Worm (Caenorhabditis elegans) whole organism, L4 larva: ENCODE data around the gene srg-55.
A peak's percentile ranks its signal among the peaks of the same experiment; 100 is the strongest.

Experiments
- ZK546.5 ChIP-seq, 2 experiments: sonication (generic microtip); optimal IDR thresholded peaks; 2 replicates each; lab custom pipeline; 2017; ENCODE audit warnings: missing biosample characterization in 2 of 2, missing genetic modification characterization in 2 of 2
- aha-1 ChIP-seq: fragments of 150-350 bp; peaks from one replicate; lab custom pipeline; 2014; ENCODE audit warnings: missing biosample characterization, missing genetic modification characterization
- attf-4 ChIP-seq: sonication (generic microtip); optimal IDR thresholded peaks from 3 replicates; lab custom pipeline; 2017; ENCODE audit warnings: missing biosample characterization, missing genetic modification characterization
- ceh-32 ChIP-seq: sonication (generic microtip); optimal IDR thresholded peaks from 2 replicates; lab custom pipeline; 2016; ENCODE audit warnings: mild to moderate bottlenecking, missing genetic modification characterization, missing compliant biosample characterization; ENCODE audit not compliant: poor library complexity
- ceh-44 ChIP-seq: fragments of 200-800 bp; sonication (Bioruptor generic); IDR thresholded peaks from 2 replicates; pipeline ENCODE4 v1.3.6; 2022; ENCODE audit warnings: missing genetic modification reagents, missing genetic modification characterization, missing compliant biosample characterization
- ces-1 ChIP-seq: fragments of 150-350 bp; sonication (generic microtip); optimal IDR thresholded peaks from 4 replicates; lab custom pipeline; 2014; ENCODE audit warnings: missing biosample characterization, missing genetic modification reagents, missing genetic modification characterization
- cey-2 ChIP-seq: sonication (generic microtip); optimal IDR thresholded peaks from 3 replicates; lab custom pipeline; 2017; ENCODE audit warnings: missing genetic modification characterization, mild to moderate bottlenecking, missing compliant biosample characterization, antibody characterized with exemption, borderline replicate concordance; ENCODE audit not compliant: insufficient read depth
- ctbp-1 ChIP-seq: fragments of 200-800 bp; sonication (Bioruptor generic); IDR thresholded peaks from 2 replicates; pipeline ENCODE4 v1.3.6; 2022; ENCODE audit warnings: missing genetic modification reagents, missing genetic modification characterization, missing compliant biosample characterization
- daf-16 ChIP-seq, 3 experiments: sonication (generic microtip); optimal IDR thresholded peaks; 2 replicates each; lab custom pipeline; 2016 to 2017; ENCODE audit warnings: missing genetic modification characterization in 3 of 3, missing genetic modification reagents in 3 of 3, mild to moderate bottlenecking in 2 of 3, missing compliant biosample characterization in 2 of 3, missing biosample characterization in 1 of 3, moderate library complexity in 1 of 3
- egl-43 ChIP-seq: fragments of 200-800 bp; sonication (Bioruptor generic); IDR thresholded peaks from 2 replicates; pipeline ENCODE4 v1.3.6; 2022; ENCODE audit warnings: missing genetic modification reagents, missing genetic modification characterization, missing compliant biosample characterization
- fkh-10 ChIP-seq: fragments of 150-350 bp; optimal IDR thresholded peaks from 2 replicates; lab custom pipeline; 2014; ENCODE audit warnings: missing biosample characterization, missing genetic modification reagents, missing genetic modification characterization
- fos-1 ChIP-seq: fragments of 150-350 bp; optimal IDR thresholded peaks from 2 replicates; lab custom pipeline; 2014; ENCODE audit warnings: missing biosample characterization, missing genetic modification characterization
- gei-8 ChIP-seq: fragments of 200-800 bp; sonication (Bioruptor generic); optimal IDR thresholded peaks from 2 replicates; lab custom pipeline; 2018; ENCODE audit warnings: mild to moderate bottlenecking, missing genetic modification characterization, missing compliant biosample characterization
- lin-15B ChIP-seq: fragments of 150-350 bp; sonication (generic microtip); optimal IDR thresholded peaks from 3 replicates; lab custom pipeline; 2014; ENCODE audit warnings: missing biosample characterization, missing genetic modification characterization
- lin-38 ChIP-seq: fragments of 200-800 bp; sonication (Bioruptor generic); IDR thresholded peaks from 2 replicates; pipeline ENCODE4 v1.3.6; 2022; ENCODE audit warnings: missing genetic modification reagents, missing genetic modification characterization, missing compliant biosample characterization
- lir-3 ChIP-seq: sonication (generic microtip); optimal IDR thresholded peaks from 2 replicates; lab custom pipeline; 2016; ENCODE audit warnings: mild to moderate bottlenecking, missing genetic modification characterization, missing compliant biosample characterization
- mdl-1 ChIP-seq, 2 experiments: fragments of 150-350 bp in 1 of 2; sonication (generic microtip) in 1 of 2; optimal IDR thresholded peaks; 2 replicates each; lab custom pipeline; 2014 to 2017; ENCODE audit warnings: missing biosample characterization in 2 of 2, missing genetic modification characterization in 2 of 2
- mep-1 ChIP-seq: fragments of 150-350 bp; sonication (generic microtip); optimal IDR thresholded peaks from 3 replicates; lab custom pipeline; 2014; ENCODE audit warnings: missing biosample characterization, missing genetic modification characterization
- nhr-11 ChIP-seq: fragments of 150-350 bp; optimal IDR thresholded peaks from 2 replicates; lab custom pipeline; 2014; ENCODE audit warnings: missing biosample characterization, missing genetic modification characterization
- nhr-111 ChIP-seq: fragments of 200-800 bp; sonication (Bioruptor generic); optimal IDR thresholded peaks from 2 replicates; lab custom pipeline; 2018; ENCODE audit warnings: mild to moderate bottlenecking, missing genetic modification characterization, missing compliant biosample characterization
- nhr-237 ChIP-seq: sonication (generic microtip); optimal IDR thresholded peaks from 2 replicates; lab custom pipeline; 2017; ENCODE audit warnings: missing biosample characterization, missing genetic modification characterization
- nhr-6 ChIP-seq: fragments of 150-350 bp; optimal IDR thresholded peaks from 2 replicates; lab custom pipeline; 2014; ENCODE audit warnings: missing biosample characterization, missing genetic modification characterization
- pha-4 ChIP-seq, 2 experiments: fragments of 150-350 bp in 1 of 2; fragments of 200-800 bp in 1 of 2; sonication (Bioruptor generic) in 1 of 2; IDR thresholded peaks in 1 of 2; optimal IDR thresholded peaks in 1 of 2; 2 replicates each; pipeline versions ENCODE4 v1.3.6 to Lab custom; 2014 to 2022; ENCODE audit warnings: missing genetic modification characterization in 2 of 2, missing genetic modification reagents in 2 of 2, missing biosample characterization in 1 of 2, missing compliant biosample characterization in 1 of 2
- sdz-12 ChIP-seq: fragments of 200-800 bp; sonication (Bioruptor generic); optimal IDR thresholded peaks from 2 replicates; lab custom pipeline; 2018; ENCODE audit warnings: mild to moderate bottlenecking, missing genetic modification characterization, missing compliant biosample characterization
- snpc-4 ChIP-seq: fragments of 150-350 bp; optimal IDR thresholded peaks from 2 replicates; lab custom pipeline; 2014; ENCODE audit warnings: missing biosample characterization, missing genetic modification characterization
- spr-1 ChIP-seq: sonication (generic microtip); optimal IDR thresholded peaks from 2 replicates; lab custom pipeline; 2016; ENCODE audit warnings: mild to moderate bottlenecking, missing genetic modification characterization, missing compliant biosample characterization
- tra-1 ChIP-seq: fragments of 200-800 bp; sonication (Bioruptor generic); IDR thresholded peaks from 2 replicates; pipeline ENCODE4 v1.3.6; 2022; ENCODE audit warnings: missing genetic modification reagents, missing genetic modification characterization, missing compliant biosample characterization
- unc-62 ChIP-seq, 3 experiments: fragments of 150-350 bp in 1 of 3; sonication (generic microtip); optimal IDR thresholded peaks in 2 of 3; peaks in 1 of 3; 1 replicate in 1 of 3; 2 replicates in 2 of 3; lab custom pipeline; 2014 to 2017; ENCODE audit warnings: missing biosample characterization in 3 of 3, missing genetic modification characterization in 3 of 3, missing genetic modification reagents in 3 of 3, missing genotype in 1 of 3
- zag-1 ChIP-seq: fragments of 150-350 bp; optimal IDR thresholded peaks from 2 replicates; lab custom pipeline; 2014; ENCODE audit warnings: missing biosample characterization, missing genetic modification characterization
- zfp-2 ChIP-seq: sonication (generic microtip); optimal IDR thresholded peaks from 2 replicates; lab custom pipeline; 2016; ENCODE audit warnings: mild to moderate bottlenecking, missing genetic modification characterization, missing compliant biosample characterization
- zfp-3 ChIP-seq: fragments of 200-800 bp; sonication (Bioruptor generic); conservative IDR thresholded peaks from 2 replicates; pipeline ENCODE4 v1.3.6; 2022; ENCODE audit warnings: missing genetic modification reagents, missing genetic modification characterization, missing compliant biosample characterization

srg-55 gene

DNA sequence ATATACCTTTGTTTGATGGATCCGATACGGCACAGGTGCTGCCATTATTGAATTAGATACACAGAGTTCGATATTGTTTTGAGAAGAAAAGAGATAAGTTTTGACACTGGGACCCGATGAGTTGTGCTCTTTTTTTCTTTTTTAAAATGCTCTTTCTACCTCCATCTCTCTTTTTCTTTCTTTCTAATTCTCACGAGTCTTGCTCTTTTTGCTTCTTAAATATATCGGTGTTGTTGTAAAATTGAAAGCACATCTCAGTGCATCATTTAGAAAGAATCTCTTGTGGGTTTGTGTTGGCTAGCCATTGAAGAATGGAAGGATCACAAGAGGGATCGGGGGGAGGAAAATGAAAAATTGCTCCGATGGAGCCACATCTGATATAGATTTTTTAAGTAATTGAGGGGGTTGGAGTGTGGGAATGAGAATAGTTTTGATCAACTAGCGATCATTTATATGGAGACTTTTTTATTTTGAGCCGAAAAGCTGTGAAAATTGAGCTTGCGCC lies 18.8 kb downstream of the srg-55 start, which contains the start of gene H12D21.9:
Gene H12D21.9, minus strand, starts transcription at position 148 of the 505 bp plus-strand sequence.
- TF ChIP-seq spr-1 (no peak), aha-1 (peak; percentile 47), zfp-3 (GFP tag; lab: Robert Waterston, UW) (no peak), ctbp-1 (no peak), egl-43 (GFP tag; lab: Robert Waterston, UW) (no peak), snpc-4 (tag; lab: Kevin White, UChicago) (no peak), ceh-44 (GFP tag; lab: Robert Waterston, UW) (no peak), daf-16 (GFP tag; optimal IDR thresholded peaks at IDR 0.05; lab: Kevin White, UChicago) (peak in 1 of 2 experiments; percentile 11), daf-16 (tag; optimal IDR thresholded peaks at IDR 0.05; lab: Kevin White, UChicago) (no peak)

DNA sequence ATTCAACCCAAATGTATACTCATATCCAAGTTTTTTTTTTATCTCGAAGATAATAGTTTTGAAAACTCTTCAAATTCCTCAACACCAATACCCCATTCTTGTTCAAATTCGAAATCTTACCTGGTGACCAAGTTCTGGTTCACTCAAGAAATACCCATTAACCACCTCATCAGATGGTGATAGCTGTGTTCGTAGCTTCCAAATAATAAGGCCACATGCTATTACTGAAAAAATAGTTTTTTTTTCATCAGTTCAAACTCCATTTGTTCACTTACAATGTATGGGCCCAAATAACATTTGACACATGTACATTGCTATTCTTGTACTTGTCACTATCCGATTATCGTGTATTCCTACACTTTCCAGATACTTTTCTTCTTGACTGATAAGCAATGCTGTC lies 20.7 kb downstream of the srg-55 start:
- TF ChIP-seq unc-62 (GFP tag; optimal IDR thresholded peaks at IDR 0.05 in 1 of 2; lab: Kevin White, UChicago) (peak in 1 of 2 experiments; percentile 98), unc-62 (tag; optimal IDR thresholded peaks at IDR 0.05; lab: Kevin White, UChicago) (no peak), nhr-11 (tag; lab: Kevin White, UChicago) (no peak), gei-8 (GFP tag; lab: Kevin White, UChicago) (no peak), fkh-10 (GFP tag; lab: Kevin White, UChicago) (no peak), attf-4 (tag; lab: Kevin White, UChicago) (no peak), ceh-44 (GFP tag; lab: Robert Waterston, UW) (no peak), cey-2 (no peak), aha-1 (peak; percentile 7)

DNA sequence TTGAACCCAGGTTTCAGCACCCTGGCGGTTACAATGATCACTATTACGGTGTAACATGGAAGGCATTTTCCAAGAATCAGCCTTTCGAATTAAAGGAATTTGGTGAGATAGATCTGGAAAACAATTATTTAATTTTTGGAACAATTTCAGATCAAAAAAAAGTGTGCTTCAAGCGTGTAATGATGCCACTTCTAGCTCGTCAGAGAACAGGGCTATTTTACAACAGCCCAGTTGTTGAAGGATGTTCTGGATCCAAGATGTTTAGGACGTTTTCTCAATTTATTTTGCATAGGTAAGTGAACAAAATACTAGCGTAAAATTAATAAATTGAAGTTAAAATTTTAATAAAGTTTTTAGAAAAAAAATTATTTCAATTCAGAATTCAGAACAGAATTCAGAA lies 27.2 kb downstream of the srg-55 start:
- TF ChIP-seq nhr-237 (tag; lab: Kevin White, UChicago) (no peak), lin-15B (tag; lab: Kevin White, UChicago) (no peak), zfp-2 (no peak), aha-1 (peak; percentile 94), ces-1 (GFP tag; lab: Kevin White, UChicago) (no peak), lin-38 (GFP tag; lab: Robert Waterston, UW) (no peak), tra-1 (GFP tag; lab: Robert Waterston, UW) (no peak)

DNA sequence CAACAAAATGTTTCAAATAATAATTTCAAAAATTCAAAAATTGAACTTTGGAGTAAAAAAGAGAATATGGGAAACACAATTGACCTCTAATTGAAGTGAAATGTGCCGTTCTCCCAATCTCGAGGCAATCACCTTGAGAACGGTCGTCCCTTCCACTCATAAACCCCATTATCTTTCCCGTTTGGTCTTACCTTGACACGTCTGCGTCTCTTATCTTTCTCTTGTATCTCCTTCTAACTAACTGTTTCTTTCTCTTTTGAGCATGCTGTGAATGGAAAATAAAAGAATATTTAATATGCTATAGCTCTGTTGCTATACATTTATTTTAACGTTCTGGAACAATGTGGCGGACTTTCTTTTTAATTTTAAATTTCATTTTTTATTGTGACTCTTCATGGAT lies 28.6 kb downstream of the srg-55 start, which contains the start of gene H12D21.10:
Gene H12D21.10, plus strand, starts transcription at position 260 of the 400 bp plus-strand sequence.
- TF ChIP-seq egl-43 (GFP tag; lab: Robert Waterston, UW) (no peak), ceh-32 (tag; lab: Kevin White, UChicago) (no peak), sdz-12 (no peak), fos-1 (no peak), fkh-10 (GFP tag; lab: Kevin White, UChicago) (no peak), snpc-4 (tag; lab: Kevin White, UChicago) (no peak), pha-4 (GFP tag; IDR thresholded peaks at IDR 0.05; lab: Robert Waterston, UW) (no peak), pha-4 (tag; optimal IDR thresholded peaks at IDR 0.05; lab: Kevin White, UChicago) (no peak), mdl-1 (tag; optimal IDR thresholded peaks at IDR 0.05; lab: Kevin White, UChicago) (no peak), zag-1 (no peak), nhr-6 (tag; lab: Kevin White, UChicago) (no peak), lir-3 (no peak), ZK546.5 (tag; optimal IDR thresholded peaks at IDR 0.05; lab: Kevin White, UChicago) (no peak), nhr-111 (no peak), mep-1 (tag; lab: Kevin White, UChicago) (no peak)

DNA sequence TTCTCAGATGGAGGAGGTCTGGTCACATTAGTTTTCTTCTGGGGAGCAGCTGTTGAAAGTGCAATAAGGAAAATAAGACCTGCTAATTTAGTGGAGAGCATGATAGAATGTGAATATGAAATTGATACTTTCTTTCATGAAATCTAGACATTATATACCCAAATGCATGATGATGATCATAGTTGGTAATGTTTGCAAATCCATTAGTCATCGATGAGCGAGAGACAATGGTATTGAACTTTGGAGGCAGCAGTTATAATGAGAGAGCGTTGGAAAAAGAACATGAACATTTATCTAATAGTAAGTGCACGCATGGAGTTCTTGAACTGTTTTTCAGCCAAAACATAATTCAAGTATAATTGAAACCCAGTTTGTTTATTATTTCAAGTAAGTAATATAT lies 30.4 kb downstream of the srg-55 start, which contains the start of gene H12D21.6:
Gene H12D21.6, minus strand, starts transcription at position 101 of the 400 bp plus-strand sequence.
- TF ChIP-seq nhr-6 (tag; lab: Kevin White, UChicago) (peak; percentile 9), sdz-12 (no peak), fkh-10 (GFP tag; lab: Kevin White, UChicago) (no peak)
- TF ChIP-seq, all 104 proteins: peak for 1
